Worm (Caenorhabditis elegans) whole organism, young adult: ENCODE data around the gene mre-11.

Experiments
- chd-7 ChIP-seq: sonication (generic microtip); optimal IDR thresholded peaks from 2 replicates; lab custom pipeline; 2016; ENCODE audit warnings: mild to moderate bottlenecking, missing genetic modification characterization, moderate library complexity, missing compliant biosample characterization
- ets-4 ChIP-seq: fragments of 200-800 bp; sonication (Bioruptor generic); optimal IDR thresholded peaks from 2 replicates; lab custom pipeline; 2018; ENCODE audit warnings: mild to moderate bottlenecking, missing genetic modification characterization, missing compliant biosample characterization
- mel-28 ChIP-seq: sonication (generic microtip); optimal IDR thresholded peaks from 2 replicates; lab custom pipeline; 2016; ENCODE audit warnings: borderline replicate concordance, mild to moderate bottlenecking, missing genetic modification characterization, missing compliant biosample characterization
- mes-4 ChIP-seq: sonication (generic microtip); optimal IDR thresholded peaks from 2 replicates; lab custom pipeline; 2016; ENCODE audit warnings: missing genotype, missing genetic modification characterization, missing compliant biosample characterization
- pha-4 ChIP-seq: fragments of 150-350 bp; sonication (generic microtip); optimal IDR thresholded peaks from 2 replicates; lab custom pipeline; 2014; ENCODE audit warnings: missing biosample characterization, missing genetic modification reagents, missing genetic modification characterization
- snpc-4 ChIP-seq, 5 experiments: fragments of 150-350 bp in 1 of 5; sonication (generic microtip) in 4 of 5; optimal IDR thresholded peaks; 2 replicates each; lab custom pipeline; 2014 to 2018; ENCODE audit warnings: missing genetic modification characterization in 5 of 5, missing biosample characterization in 3 of 5, antibody characterized with exemption in 2 of 5, mild to moderate bottlenecking in 2 of 5, missing compliant biosample characterization in 2 of 5, missing genotype in 2 of 5, moderate library complexity in 2 of 5, missing genetic modification reagents in 1 of 5

DNA sequence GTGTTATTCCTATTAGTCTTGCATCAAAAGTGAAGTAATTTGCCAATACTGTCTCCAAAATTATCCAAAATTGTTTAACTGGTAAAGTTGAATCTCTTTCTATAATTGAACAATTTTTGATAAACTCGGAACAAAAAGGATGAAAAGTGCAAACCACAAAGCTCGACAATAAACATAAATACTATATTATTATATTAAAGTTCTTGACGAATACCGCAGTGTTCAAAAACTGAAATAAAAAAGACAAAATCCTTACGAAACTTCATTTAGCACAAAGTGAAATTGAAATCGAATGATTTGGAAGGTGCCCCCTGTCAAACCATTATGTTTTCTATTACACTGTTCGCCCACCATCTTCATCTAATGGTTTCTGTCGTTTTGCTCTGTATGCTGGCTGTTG, 4.7 kb upstream of the mre-11 start, which contains the start of gene ZC302.3:
- TF ChIP-seq mes-4 (tag; lab: Kevin White, UChicago) (no peak), snpc-4 (GFP tag; optimal IDR thresholded peaks at IDR 0.05; lab: Kevin White, UChicago) (no peak), snpc-4 (tag; optimal IDR thresholded peaks at IDR 0.05; lab: Kevin White, UChicago) (no peak), pha-4 (no peak), mel-28 (tag; lab: Kevin White, UChicago) (no peak), chd-7 (tag; lab: Kevin White, UChicago) (no peak), ets-4 (GFP tag; lab: Kevin White, UChicago) (no peak)
